Worm (Caenorhabditis elegans): ENCODE results near the gene hum-10.

DNA sequence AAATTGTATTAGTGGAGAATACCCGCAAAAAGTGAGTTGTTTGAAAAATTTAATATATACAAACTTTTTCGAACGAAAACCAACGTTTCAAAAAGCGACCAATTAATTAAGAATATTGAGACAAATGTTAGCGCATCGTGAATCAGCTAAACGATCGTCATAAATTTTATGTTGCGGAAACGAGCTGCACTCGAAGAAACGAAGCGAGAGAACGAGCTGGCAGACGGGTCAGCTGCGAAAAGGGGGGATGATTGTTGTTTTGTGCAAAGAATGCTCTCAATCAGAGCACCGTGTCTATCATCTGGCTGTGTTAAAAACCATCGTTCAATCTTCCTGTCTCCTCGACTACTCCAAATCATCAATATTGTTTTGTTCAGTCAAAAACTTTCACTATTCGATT is 21.8 kb upstream of the hum-10 start:
- TF ChIP-seq egl-27 (tag; optimal IDR thresholded peaks at IDR 0.05) = no peak
- no peak for TF ChIP-seq nhr-28 (tag; optimal IDR thresholded peaks at IDR 0.05)
- no peak for TF ChIP-seq pha-4 (GFP tag; IDR thresholded peaks at IDR 0.05)
- no peak for TF ChIP-seq pha-4 (tag; optimal IDR thresholded peaks at IDR 0.05)
- no peak for TF ChIP-seq dpl-1 (GFP tag; optimal IDR thresholded peaks at IDR 0.05)

Measured in whole organism, L4 larva.